Worm (Caenorhabditis elegans) whole organism, L4/young adult: ENCODE results near the gene srh-138.

Experiments
- W03F9.2 ChIP-seq: fragments of 150-350 bp; optimal IDR thresholded peaks from 2 replicates; lab custom pipeline; 2014; ENCODE audit warnings: missing biosample characterization, missing genetic modification characterization
- dao-5 ChIP-seq: sonication (generic microtip); optimal IDR thresholded peaks from 2 replicates; lab custom pipeline; 2016; ENCODE audit warnings: missing genotype, missing genetic modification characterization, moderate library complexity, missing compliant biosample characterization
- him-1 ChIP-seq: sonication (generic microtip); optimal IDR thresholded peaks from 2 replicates; lab custom pipeline; 2016; ENCODE audit warnings: missing genotype, missing genetic modification reagents, missing genetic modification characterization, missing compliant biosample characterization

ce11 chrV:16445676-16446075, 25.1 kb downstream of the srh-138 start, which contains the start of gene T08G3.6:
- TF ChIP-seq him-1 (no peak), W03F9.2 (tag; lab: Kevin White, UChicago) (no peak), dao-5 (tag; lab: Kevin White, UChicago) (no peak)
